Fruit fly (Drosophila melanogaster): Measurements from ENCODE around the gene CG10853.

DNA sequence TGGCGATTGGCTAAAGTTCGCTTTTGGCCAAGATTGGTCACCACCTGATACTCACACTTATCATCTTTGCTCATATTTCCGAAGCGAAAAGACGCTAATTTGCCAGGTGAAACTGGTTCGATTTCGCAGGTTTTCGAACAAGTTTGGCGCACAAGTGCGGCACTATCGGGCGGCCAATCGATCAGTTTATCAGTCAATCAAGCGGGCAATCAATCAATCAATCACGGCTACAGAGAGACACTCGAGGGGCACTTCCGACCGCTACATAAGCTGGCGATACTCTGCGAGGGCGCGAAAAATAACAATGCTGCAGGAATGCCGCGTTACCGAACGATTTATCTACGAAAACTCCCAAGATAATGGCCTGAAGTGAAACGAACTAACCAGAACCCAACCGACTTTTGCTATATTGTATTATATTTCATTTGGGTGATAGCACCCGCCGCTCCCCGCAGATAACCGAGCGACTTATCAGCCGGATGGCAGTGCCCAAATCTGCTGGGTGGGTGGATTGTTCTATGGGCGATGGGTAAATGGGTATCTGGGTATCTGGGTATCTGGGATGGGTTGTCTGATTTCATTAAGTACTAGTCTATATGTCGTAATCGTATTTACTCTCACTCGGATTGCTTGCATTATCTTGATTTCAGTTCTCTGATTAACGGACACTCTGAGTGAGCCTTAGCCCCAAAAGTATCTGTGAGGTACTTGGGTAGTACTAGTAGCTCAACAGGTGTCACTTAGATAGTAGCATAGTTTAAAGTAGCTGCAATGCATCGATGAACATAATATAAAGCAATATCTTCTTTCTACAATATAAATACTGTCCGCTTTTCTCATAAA lies 18.5 kb upstream of the CG10853 start:
- TF ChIP-seq CG1621 (tag; optimal IDR thresholded peaks at IDR 0.05) = no peak
- TF ChIP-seq Sox14 (GFP tag; optimal IDR thresholded peaks at IDR 0.05) = no peak

Data from whole organism, prepupa.